Fruit fly (Drosophila melanogaster): ENCODE results near the gene Dys.

DNA sequence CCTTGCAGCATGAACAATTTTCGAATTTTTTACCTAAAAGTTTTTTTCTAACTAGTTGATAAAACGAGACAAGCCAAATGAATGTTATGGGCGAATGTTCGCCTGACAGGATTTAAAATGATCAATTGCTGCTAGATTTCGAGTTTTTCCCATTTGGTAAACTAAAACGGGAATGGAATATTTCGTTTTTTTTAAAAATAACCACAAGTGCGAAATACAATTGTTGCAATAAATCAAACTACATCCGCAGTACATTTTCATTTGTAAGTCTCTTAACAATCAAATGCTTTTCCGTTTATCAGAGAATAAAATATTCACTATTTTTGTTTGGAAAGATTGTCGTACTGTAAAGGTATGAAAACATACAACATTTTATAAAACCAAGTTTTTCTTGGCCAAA is 35.8 kb upstream of the Dys start, which contains the start of gene CG3517:
- TF ChIP-seq CG13204 (GFP tag; optimal IDR thresholded peaks at IDR 0.05) (no peak), CG17806 (tag; optimal IDR thresholded peaks at IDR 0.05) (no peak), CG32121 (GFP tag; IDR thresholded peaks at IDR 0.05) (no peak)

Measured in whole organism, pupa.